Worm (Caenorhabditis elegans): Measurements from ENCODE around the gene H12I19.115.

DNA sequence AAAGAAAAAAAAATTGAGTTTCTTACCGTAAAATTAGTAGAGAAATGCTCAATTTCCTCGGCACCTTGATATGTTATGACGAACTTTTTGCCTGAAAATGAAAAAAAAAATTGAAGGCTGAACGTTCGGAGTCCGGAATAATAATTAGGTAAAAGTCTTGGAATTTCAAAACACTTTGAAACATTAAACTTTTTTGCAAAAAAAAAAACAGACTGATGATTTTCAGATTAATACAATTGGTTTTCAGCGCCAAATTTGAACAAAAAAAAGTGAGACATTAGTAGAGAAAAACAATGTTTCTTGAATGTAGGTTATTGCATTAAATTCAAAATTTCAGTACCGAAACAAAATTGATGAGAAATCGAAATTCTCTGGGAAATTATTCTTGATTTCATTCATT is 3.7 kb downstream of the H12I19.115 start, which contains the start of gene nkcc-1:
- TF ChIP-seq lsy-2 (tag; optimal IDR thresholded peaks at IDR 0.05): no peak
- TF ChIP-seq mdl-1 (tag; optimal IDR thresholded peaks at IDR 0.05): no peak
- TF ChIP-seq lin-1 (GFP tag; IDR thresholded peaks at IDR 0.05): no peak
- TF ChIP-seq dve-1 (tag; optimal IDR thresholded peaks at IDR 0.05; ENCODE audit: insufficient read depth): no peak
- TF ChIP-seq egl-27 (tag; optimal IDR thresholded peaks at IDR 0.05): no peak
- TF ChIP-seq ztf-11 (tag; optimal IDR thresholded peaks at IDR 0.05): no peak
- no peak for TF ChIP-seq ctbp-1 (GFP tag; IDR thresholded peaks at IDR 0.05)
- TF ChIP-seq ZK546.5 (tag; optimal IDR thresholded peaks at IDR 0.05): no peak

All from whole organism, L4 larva.